Fruit fly (Drosophila melanogaster) whole organism, prepupa: ENCODE data around the gene CG15916.

Experiments
- Blimp-1 ChIP-seq: fragments of 200-800 bp; sonication (Bioruptor generic); optimal IDR thresholded peaks from 3 replicates; lab custom pipeline; 2017; ENCODE audit warnings: missing biosample characterization, missing genetic modification characterization, mild to moderate bottlenecking, moderate library complexity, missing genetic modification reagents
- CG10631 ChIP-seq: fragments of 200-800 bp; sonication (Bioruptor generic); optimal IDR thresholded peaks from 2 replicates; lab custom pipeline; 2016; ENCODE audit warnings: missing biosample characterization, missing genetic modification characterization
- CG10669 ChIP-seq: fragments of 200-800 bp; sonication (Bioruptor generic); optimal IDR thresholded peaks from 3 replicates; lab custom pipeline; 2018; ENCODE audit warnings: missing biosample characterization, mild to moderate bottlenecking, missing genetic modification characterization, moderate library complexity
- CG11294 ChIP-seq: fragments of 200-800 bp; sonication (Bioruptor generic); IDR thresholded peaks from 2 replicates; pipeline ENCODE4 v1.3.6; 2022; ENCODE audit warnings: missing biosample characterization, missing genetic modification characterization
- CG11762 ChIP-seq: fragments of 200-800 bp; sonication (Bioruptor generic); optimal IDR thresholded peaks from 3 replicates; lab custom pipeline; 2016; ENCODE audit warnings: missing biosample characterization, missing genetic modification characterization; ENCODE audit not compliant: insufficient read depth
- CG11902 ChIP-seq: fragments of 200-800 bp; sonication (Bioruptor generic); optimal IDR thresholded peaks from 3 replicates; lab custom pipeline; 2016; ENCODE audit warnings: missing biosample characterization, missing genetic modification characterization
- CG16779 ChIP-seq: fragments of 200-800 bp; sonication (Bioruptor generic); optimal IDR thresholded peaks from 3 replicates; lab custom pipeline; 2017; ENCODE audit warnings: missing biosample characterization, mild to moderate bottlenecking, missing genetic modification characterization
- CG3032 ChIP-seq: fragments of 200-800 bp; optimal IDR thresholded peaks from 2 replicates; lab custom pipeline; 2019; ENCODE audit warnings: missing biosample characterization, mild to moderate bottlenecking, missing genetic modification characterization, moderate library complexity
- CG31627 ChIP-seq: fragments of 200-800 bp; sonication (Bioruptor generic); optimal IDR thresholded peaks from 3 replicates; lab custom pipeline; 2016; ENCODE audit warnings: missing biosample characterization, missing genetic modification characterization
- CG4318 ChIP-seq: fragments of 200-800 bp; sonication (Bioruptor generic); optimal IDR thresholded peaks from 3 replicates; lab custom pipeline; 2017; ENCODE audit warnings: missing biosample characterization, mild to moderate bottlenecking, missing genetic modification characterization
- CG6792 ChIP-seq: fragments of 200-800 bp; sonication (Bioruptor generic); optimal IDR thresholded peaks from 3 replicates; lab custom pipeline; 2016; ENCODE audit warnings: missing biosample characterization, missing genetic modification characterization
- CG6808 ChIP-seq: fragments of 200-800 bp; sonication (Bioruptor generic); optimal IDR thresholded peaks from 3 replicates; lab custom pipeline; 2017; ENCODE audit warnings: missing biosample characterization, missing genetic modification characterization, mild to moderate bottlenecking, moderate library complexity, missing genetic modification reagents
- CG8119 ChIP-seq: fragments of 200-800 bp; sonication (Bioruptor generic); IDR thresholded peaks from 3 replicates; pipeline ENCODE4 v1.3.6; 2022; ENCODE audit warnings: missing biosample characterization, missing genetic modification characterization
- CG8319 ChIP-seq: fragments of 200-800 bp; sonication (Bioruptor generic); optimal IDR thresholded peaks from 3 replicates; lab custom pipeline; 2016; ENCODE audit warnings: missing biosample characterization, missing genetic modification characterization
- CG8632 ChIP-seq: fragments of 200-800 bp; sonication (Bioruptor generic); optimal IDR thresholded peaks from 3 replicates; lab custom pipeline; 2016; ENCODE audit warnings: missing biosample characterization, missing genetic modification characterization
- Eip93F ChIP-seq: fragments of 200-800 bp; sonication (Bioruptor generic); optimal IDR thresholded peaks from 2 replicates; lab custom pipeline; 2016; ENCODE audit warnings: missing biosample characterization, mild to moderate bottlenecking, missing genetic modification characterization
- Ets21C ChIP-seq: fragments of 200-800 bp; sonication (Bioruptor generic); optimal IDR thresholded peaks from 3 replicates; lab custom pipeline; 2016; ENCODE audit warnings: missing biosample characterization, missing genetic modification characterization
- Ets96B ChIP-seq: fragments of 200-800 bp; optimal IDR thresholded peaks from 2 replicates; lab custom pipeline; 2019; ENCODE audit warnings: missing biosample characterization, mild to moderate bottlenecking, missing genetic modification characterization, moderate library complexity
- Gug ChIP-seq: fragments of 200-800 bp; sonication (Bioruptor generic); IDR thresholded peaks from 2 replicates; pipeline ENCODE4 v1.3.6; 2022; ENCODE audit warnings: missing biosample characterization, missing genetic modification characterization
- Lpt ChIP-seq: fragments of 200-800 bp; sonication (Bioruptor generic); optimal IDR thresholded peaks from 3 replicates; lab custom pipeline; 2016; ENCODE audit warnings: missing biosample characterization, missing genetic modification characterization
- Sox102F ChIP-seq: fragments of 200-800 bp; sonication (Bioruptor generic); optimal IDR thresholded peaks from 2 replicates; lab custom pipeline; 2016; ENCODE audit warnings: missing biosample characterization, mild to moderate bottlenecking, missing genetic modification characterization
- Sox14 ChIP-seq: fragments of 200-800 bp; sonication (Bioruptor generic); optimal IDR thresholded peaks from 3 replicates; lab custom pipeline; 2016; ENCODE audit warnings: missing biosample characterization, missing genetic modification characterization
- Sox15 ChIP-seq: fragments of 200-800 bp; sonication (Bioruptor generic); optimal IDR thresholded peaks from 3 replicates; lab custom pipeline; 2016; ENCODE audit warnings: missing biosample characterization, missing genetic modification characterization
- achi ChIP-seq: fragments of 200-800 bp; sonication (Bioruptor generic); optimal IDR thresholded peaks from 3 replicates; lab custom pipeline; 2016; ENCODE audit warnings: missing biosample characterization, missing genetic modification characterization
- cyc ChIP-seq: fragments of 200-800 bp; sonication (Bioruptor generic); optimal IDR thresholded peaks from 3 replicates; lab custom pipeline; 2016; ENCODE audit warnings: missing biosample characterization, missing genetic modification characterization
- dac ChIP-seq: fragments of 200-800 bp; sonication (Bioruptor generic); optimal IDR thresholded peaks from 2 replicates; lab custom pipeline; 2017; ENCODE audit warnings: missing biosample characterization, mild to moderate bottlenecking, missing genetic modification characterization
- net ChIP-seq: fragments of 200-800 bp; sonication (Bioruptor generic); optimal IDR thresholded peaks from 3 replicates; lab custom pipeline; 2016; ENCODE audit warnings: missing biosample characterization, missing genetic modification characterization
- pdm3 ChIP-seq: fragments of 200-800 bp; sonication (Bioruptor generic); optimal IDR thresholded peaks from 3 replicates; lab custom pipeline; 2016; ENCODE audit warnings: missing biosample characterization, missing genetic modification characterization
- vri ChIP-seq: fragments of 200-800 bp; sonication (Bioruptor generic); optimal IDR thresholded peaks from 3 replicates; lab custom pipeline; 2016; ENCODE audit warnings: missing biosample characterization, mild to moderate bottlenecking, missing genetic modification characterization

CG15916 gene

DNA sequence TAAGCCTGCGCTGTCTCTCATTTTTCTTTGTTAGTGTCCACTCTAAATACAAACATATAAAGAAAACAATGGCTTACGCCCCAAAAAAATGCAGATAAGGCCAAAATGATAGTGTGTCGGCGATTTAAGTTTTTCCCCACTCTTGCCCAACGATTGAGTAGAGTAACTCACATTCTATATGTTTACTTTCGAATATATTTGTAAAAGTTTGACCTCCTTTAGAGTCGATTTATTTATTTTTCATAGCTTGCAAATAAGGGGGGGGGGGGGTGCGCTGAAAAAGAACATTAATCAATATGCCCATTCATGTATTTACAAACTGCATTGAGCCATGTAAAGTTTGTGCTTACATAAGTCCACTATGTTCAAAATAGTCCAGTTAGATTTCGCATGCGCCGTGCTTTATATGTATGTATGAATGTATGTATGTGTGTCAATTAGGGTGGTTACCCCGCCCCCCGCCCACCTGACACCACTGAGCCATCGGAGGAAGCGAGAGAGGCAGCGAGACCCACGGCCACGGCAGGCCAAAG, 3.4 kb downstream of the CG15916 start:
- TF ChIP-seq cyc (GFP tag; lab: Kevin White, UChicago): no peak

DNA sequence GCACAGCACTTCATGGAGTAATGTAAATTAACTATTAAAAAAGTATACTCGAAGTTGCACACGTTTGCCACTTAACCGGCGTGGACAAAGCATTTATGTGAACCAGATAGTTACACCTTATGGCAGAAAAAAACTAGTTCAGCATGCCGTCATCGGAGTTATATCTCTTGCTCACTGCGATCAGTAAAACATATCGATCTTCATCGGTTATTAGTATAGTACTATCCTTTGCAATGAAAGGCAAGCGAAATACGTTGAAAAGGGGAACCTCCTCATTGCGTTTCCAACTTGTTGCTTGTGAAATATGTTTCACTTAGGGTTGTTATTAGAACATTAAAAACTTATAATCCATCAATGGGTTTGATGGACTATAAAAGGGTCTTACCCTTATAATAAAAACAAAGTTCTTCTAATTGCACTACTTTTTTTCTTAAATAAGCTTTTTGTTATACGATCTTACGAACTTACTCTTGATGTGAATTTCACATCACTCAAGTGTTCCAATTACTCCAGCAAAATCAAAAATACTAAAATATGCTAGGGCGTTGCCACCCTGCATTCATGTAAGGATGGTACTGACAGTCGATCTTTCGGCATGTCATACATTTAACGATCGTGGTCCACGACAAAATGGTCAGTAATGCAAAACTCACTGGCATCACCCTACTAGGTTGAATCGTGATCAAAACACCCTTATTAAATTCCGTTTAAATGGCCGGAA, 19.3 kb downstream of the CG15916 start, which contains the start of gene CycD:
Gene CycD (minus strand): TSS at position 113 of the 721 bp plus-strand sequence.
- TF ChIP-seq CG10631 (GFP tag; lab: Kevin White, UChicago) (peak; percentile 34), pdm3 (GFP tag; lab: Kevin White, UChicago) (peak; percentile 38), Sox14 (peak; percentile 67), CG11762 (GFP tag; lab: Kevin White, UChicago) (no peak), CG3032 (tag; lab: Kevin White, UChicago) (no peak)

DNA sequence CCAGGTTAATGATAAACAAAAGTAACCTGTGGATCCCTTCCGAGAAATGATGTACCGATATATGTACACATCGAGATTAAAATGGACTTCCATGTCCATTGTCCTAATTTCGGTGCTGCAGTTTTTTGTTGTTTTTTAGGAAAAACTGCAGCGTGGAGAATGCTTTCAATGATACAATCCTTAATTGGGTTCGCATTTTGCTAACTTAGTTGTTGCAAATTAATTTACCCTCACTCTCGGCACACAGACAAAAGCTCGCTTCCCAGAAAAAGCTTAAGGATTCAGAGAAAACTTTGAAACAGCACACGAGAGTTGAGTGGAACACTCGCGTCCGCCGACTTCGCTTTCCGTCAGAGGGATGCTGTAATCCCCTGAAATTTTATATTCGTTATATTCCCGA, 20.2 kb downstream of the CG15916 start, which contains the start of gene Lrp4:
Gene Lrp4 (plus strand): TSS at position 301 of the 400 bp plus-strand sequence.
- TF ChIP-seq achi (GFP tag; lab: Kevin White, UChicago) (no peak), net (GFP tag; lab: Kevin White, UChicago) (no peak), CG8119 (no peak), CG16779 (tag; lab: Kevin White, UChicago) (no peak), Eip93F (GFP tag; lab: Kevin White, UChicago) (no peak), Gug (no peak), CG8319 (GFP tag; lab: Kevin White, UChicago) (no peak)

DNA sequence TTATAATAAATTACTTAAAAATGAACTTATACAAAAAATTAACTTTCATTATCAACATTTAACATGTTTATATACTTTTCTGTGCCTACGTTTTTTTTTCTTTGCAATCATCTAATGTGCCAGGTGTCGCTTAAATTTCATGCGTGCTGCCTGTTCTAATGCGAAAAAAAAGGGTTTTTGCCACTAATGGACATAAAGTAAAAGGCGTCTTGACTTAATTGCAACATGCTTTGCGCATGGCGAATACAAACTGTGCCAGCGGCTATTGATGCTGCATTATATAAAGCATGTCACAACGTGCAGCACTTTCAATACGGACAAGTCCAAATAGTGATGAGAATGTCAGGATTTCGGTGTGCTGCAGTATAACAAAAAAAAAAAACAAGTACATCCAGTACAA, 31.3 kb downstream of the CG15916 start, which contains the start of gene CG8916:
Gene CG8916 (plus strand): TSS at position 301 of the 400 bp plus-strand sequence.
- TF ChIP-seq Lpt (GFP tag; lab: Kevin White, UChicago) (no peak), achi (GFP tag; lab: Kevin White, UChicago) (no peak), CG11294 (GFP tag; lab: Robert Waterston, UW) (no peak), CG6808 (GFP tag; lab: Kevin White, UChicago) (no peak), CG3032 (tag; lab: Kevin White, UChicago) (no peak), vri (GFP tag; lab: Kevin White, UChicago) (no peak), CG11902 (GFP tag; lab: Kevin White, UChicago) (no peak), CG31627 (GFP tag; lab: Kevin White, UChicago) (no peak), Eip93F (GFP tag; lab: Kevin White, UChicago) (no peak), net (GFP tag; lab: Kevin White, UChicago) (no peak), Ets21C (no peak), Sox15 (GFP tag; lab: Kevin White, UChicago) (no peak), CG8319 (GFP tag; lab: Kevin White, UChicago) (no peak), CG6792 (no peak)

DNA sequence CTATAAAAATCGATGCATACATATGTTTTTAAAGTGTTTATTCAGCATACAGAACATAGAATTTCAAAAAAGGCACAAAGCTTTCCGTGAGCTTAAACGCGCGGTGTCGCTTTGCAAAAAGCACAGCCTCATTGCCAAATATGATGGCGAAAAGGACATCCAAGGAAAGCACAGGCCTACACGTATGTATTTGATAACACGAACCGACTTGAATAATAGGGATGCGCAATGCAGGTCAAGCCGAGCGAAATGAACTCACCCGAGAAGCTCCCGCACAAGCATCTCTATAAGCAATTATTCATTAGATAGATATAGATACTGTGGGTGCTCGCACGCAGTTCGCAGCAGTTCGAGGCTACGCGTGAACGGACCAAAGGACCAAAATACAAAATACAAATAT, 34.4 kb downstream of the CG15916 start, which contains the start of gene Lcch3:
Gene Lcch3 (plus strand): TSS at position 301 of the 400 bp plus-strand sequence.
- no peak for TF ChIP-seq CG16779 (tag; lab: Kevin White, UChicago)
- TF ChIP-seq vri (GFP tag; lab: Kevin White, UChicago): no peak
- TF ChIP-seq CG6792: no peak
- no peak for TF ChIP-seq Ets96B (tag; lab: Kevin White, UChicago)
- TF ChIP-seq Sox102F: no peak
- TF ChIP-seq CG10669 (GFP tag; lab: Kevin White, UChicago): no peak
- TF ChIP-seq CG8632 (GFP tag; lab: Kevin White, UChicago): no peak
- no peak for TF ChIP-seq Blimp-1 (GFP tag; lab: Kevin White, UChicago)
- TF ChIP-seq dac: no peak
- no peak for TF ChIP-seq CG4318 (GFP tag; lab: Kevin White, UChicago)
- TF ChIP-seq CG10631 (GFP tag; lab: Kevin White, UChicago): no peak
